Worm (Caenorhabditis elegans) whole organism, L2 larva: ENCODE data around the gene clec-127.

Experiments
- R02D3.7 ChIP-seq: fragments of 150-350 bp; optimal IDR thresholded peaks from 2 replicates; lab custom pipeline; 2014; ENCODE audit warnings: missing biosample characterization, missing genetic modification characterization
- Y55F3AM.14 ChIP-seq: fragments of 200-800 bp; sonication (Bioruptor generic); optimal IDR thresholded peaks from 2 replicates; lab custom pipeline; 2018; ENCODE audit warnings: mild to moderate bottlenecking, missing genetic modification characterization, missing compliant biosample characterization
- alr-1 ChIP-seq: fragments of 150-350 bp; optimal IDR thresholded peaks from 2 replicates; lab custom pipeline; 2014; ENCODE audit warnings: missing biosample characterization, missing genetic modification characterization
- ceh-16 ChIP-seq: fragments of 150-350 bp; optimal IDR thresholded peaks from 2 replicates; lab custom pipeline; 2014; ENCODE audit warnings: missing biosample characterization, missing genetic modification characterization
- ceh-82 ChIP-seq: fragments of 150-350 bp; optimal IDR thresholded peaks from 2 replicates; lab custom pipeline; 2014; ENCODE audit warnings: missing biosample characterization, missing genetic modification characterization
- elt-1 ChIP-seq: fragments of 150-350 bp; optimal IDR thresholded peaks from 2 replicates; lab custom pipeline; 2014; ENCODE audit warnings: missing biosample characterization, missing genetic modification characterization
- lin-13 ChIP-seq: fragments of 150-350 bp; optimal IDR thresholded peaks from 2 replicates; lab custom pipeline; 2014; ENCODE audit warnings: missing biosample characterization, missing genetic modification reagents, missing genetic modification characterization
- mab-5 ChIP-seq: fragments of 150-350 bp; optimal IDR thresholded peaks from 2 replicates; lab custom pipeline; 2014; ENCODE audit warnings: missing biosample characterization, missing genetic modification characterization
- mdl-1 ChIP-seq, 2 experiments: fragments of 150-350 bp in 1 of 2; sonication (generic microtip) in 1 of 2; optimal IDR thresholded peaks; 2 replicates each; lab custom pipeline; 2017; ENCODE audit warnings: missing biosample characterization in 2 of 2, missing genetic modification characterization in 2 of 2
- nhr-6 ChIP-seq: fragments of 150-350 bp; optimal IDR thresholded peaks from 2 replicates; lab custom pipeline; 2014; ENCODE audit warnings: missing biosample characterization, missing genetic modification characterization
- sem-4 ChIP-seq: fragments of 150-350 bp; optimal IDR thresholded peaks from 2 replicates; lab custom pipeline; 2014; ENCODE audit warnings: missing biosample characterization, missing genetic modification reagents, missing genetic modification characterization
- ztf-11 ChIP-seq: sonication (generic microtip); optimal IDR thresholded peaks from 2 replicates; lab custom pipeline; 2017; ENCODE audit warnings: missing biosample characterization, missing genetic modification characterization

clec-127 gene

DNA sequence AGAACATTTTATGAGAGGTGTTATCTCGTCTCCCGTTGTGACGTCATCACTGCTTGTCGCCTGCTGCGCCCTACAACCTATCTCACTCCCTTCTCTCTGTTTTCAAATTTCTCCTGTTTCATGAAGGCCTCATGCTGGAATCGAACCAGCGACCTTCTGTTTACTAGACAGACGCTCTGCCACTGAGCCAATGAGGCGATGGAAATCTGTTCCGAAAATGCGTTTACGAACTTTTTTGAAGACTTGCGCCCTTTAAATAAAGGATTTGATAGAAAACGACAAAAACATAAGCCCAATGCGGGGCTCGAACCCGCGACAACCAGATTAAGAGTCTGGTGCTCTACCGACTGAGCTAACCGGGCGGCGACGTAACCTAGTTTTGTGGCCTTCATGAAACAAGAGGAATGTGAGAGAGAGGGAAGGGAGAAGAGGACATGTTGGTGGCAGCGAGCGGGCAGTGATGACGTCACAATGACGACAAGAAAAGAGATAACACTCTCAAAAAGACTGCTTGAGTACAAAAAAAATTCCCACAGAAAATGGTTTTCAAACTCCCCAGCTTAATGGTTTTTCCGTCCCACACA is 50.0 kb downstream of the clec-127 start, which contains the start of gene clec-126 (continued):
- peak; percentile 2 for TF ChIP-seq ceh-16 (tag; lab: Kevin White, UChicago)
- TF ChIP-seq mdl-1 (tag; optimal IDR thresholded peaks at IDR 0.05; lab: Kevin White, UChicago), result no peak
- TF ChIP-seq nhr-6 (tag; lab: Kevin White, UChicago), result no peak
- no peak for TF ChIP-seq sem-4 (tag; lab: Kevin White, UChicago)
- peak; percentile 41 for TF ChIP-seq mab-5 (tag; lab: Kevin White, UChicago)
- peak; percentile 81 for TF ChIP-seq lin-13 (GFP tag; lab: Kevin White, UChicago)
- TF ChIP-seq alr-1 (tag; lab: Kevin White, UChicago), result no peak
- no peak for TF ChIP-seq ztf-11 (tag; lab: Kevin White, UChicago)
- no peak for TF ChIP-seq R02D3.7 (tag; lab: Kevin White, UChicago)
- TF ChIP-seq ceh-82, result no peak
- TF ChIP-seq elt-1 (tag; lab: Kevin White, UChicago), result no peak
- TF ChIP-seq Y55F3AM.14 (GFP tag; lab: Kevin White, UChicago), result peak; percentile 52
